Worm (Caenorhabditis elegans) whole organism, mixed stage, embryonic: Measurements from ENCODE around the gene chil-25.
"Not testable (repeated sequence)": the region's sequence is repeated elsewhere in the genome, so short reads cannot be mapped to it uniquely, and the experiment has no call there.

ENCODE experiments used
- M03D4.4 ChIP-seq: sonication (generic microtip); optimal IDR thresholded peaks from 2 replicates; lab custom pipeline; 2017; ENCODE audit warnings: mild to moderate bottlenecking, missing genetic modification characterization, missing compliant biosample characterization
- bed-3 ChIP-seq: fragments of 200-800 bp; sonication (Bioruptor generic); optimal IDR thresholded peaks from 3 replicates; lab custom pipeline; 2018; ENCODE audit warnings: mild to moderate bottlenecking, missing genetic modification characterization, moderate library complexity, missing compliant biosample characterization
- blmp-1 ChIP-seq: fragments of 150-350 bp; optimal IDR thresholded peaks from 2 replicates; lab custom pipeline; 2014; ENCODE audit warnings: missing biosample characterization, missing genetic modification characterization
- ceh-39 ChIP-seq: fragments of 150-350 bp; optimal IDR thresholded peaks from 2 replicates; lab custom pipeline; 2014; ENCODE audit warnings: missing biosample characterization, missing genetic modification characterization
- ceh-43 ChIP-seq: fragments of 200-800 bp; sonication (Bioruptor generic); optimal IDR thresholded peaks from 2 replicates; lab custom pipeline; 2018; ENCODE audit warnings: mild to moderate bottlenecking, missing genetic modification characterization, moderate library complexity, missing compliant biosample characterization
- ceh-83 ChIP-seq: fragments of 200-800 bp; sonication (Bioruptor generic); optimal IDR thresholded peaks from 2 replicates; lab custom pipeline; 2018; ENCODE audit warnings: mild to moderate bottlenecking, missing genetic modification characterization, missing compliant biosample characterization
- ces-1 ChIP-seq: fragments of 150-350 bp; optimal IDR thresholded peaks from 2 replicates; lab custom pipeline; 2014; ENCODE audit warnings: missing biosample characterization, missing genetic modification reagents, missing genetic modification characterization
- cnd-1 ChIP-seq: fragments of 200-800 bp; sonication (Bioruptor generic); optimal IDR thresholded peaks from 2 replicates; lab custom pipeline; 2018; ENCODE audit warnings: mild to moderate bottlenecking, missing genetic modification characterization, missing compliant biosample characterization
- drap-1 ChIP-seq: fragments of 200-800 bp; sonication (Bioruptor generic); optimal IDR thresholded peaks from 3 replicates; lab custom pipeline; 2018; ENCODE audit warnings: mild to moderate bottlenecking, missing genetic modification characterization, missing compliant biosample characterization
- elt-1 ChIP-seq: sonication (generic microtip); optimal IDR thresholded peaks from 2 replicates; lab custom pipeline; 2017; ENCODE audit warnings: missing genetic modification characterization, mild to moderate bottlenecking, missing compliant biosample characterization, antibody characterized with exemption, moderate library complexity, borderline replicate concordance; ENCODE audit not compliant: insufficient read depth
- elt-3 ChIP-seq: fragments of 150-350 bp; optimal IDR thresholded peaks from 2 replicates; lab custom pipeline; 2014; ENCODE audit warnings: missing biosample characterization, missing genetic modification characterization
- flh-1 ChIP-seq: fragments of 200-800 bp; sonication (Bioruptor generic); optimal IDR thresholded peaks from 2 replicates; lab custom pipeline; 2018; ENCODE audit warnings: mild to moderate bottlenecking, missing genetic modification characterization, moderate library complexity, missing compliant biosample characterization
- hlh-1 ChIP-seq: fragments of 150-350 bp; optimal IDR thresholded peaks from 2 replicates; lab custom pipeline; 2014; ENCODE audit warnings: missing biosample characterization, missing genetic modification reagents, missing genetic modification characterization
- lin-13 ChIP-seq: fragments of 150-350 bp; optimal IDR thresholded peaks from 2 replicates; lab custom pipeline; 2014; ENCODE audit warnings: missing biosample characterization, missing genetic modification characterization
- lin-32 ChIP-seq: fragments of 200-800 bp; sonication (Bioruptor generic); optimal IDR thresholded peaks from 2 replicates; lab custom pipeline; 2018; ENCODE audit warnings: mild to moderate bottlenecking, missing genetic modification characterization, missing compliant biosample characterization
- mab-5 ChIP-seq: fragments of 150-350 bp; optimal IDR thresholded peaks from 2 replicates; lab custom pipeline; 2014; ENCODE audit warnings: missing biosample characterization, missing genetic modification characterization
- mep-1 ChIP-seq: fragments of 150-350 bp; optimal IDR thresholded peaks from 2 replicates; lab custom pipeline; 2017; ENCODE audit warnings: missing biosample characterization, missing genetic modification reagents, missing genetic modification characterization, inconsistent platforms
- nhr-12 ChIP-seq: fragments of 150-350 bp; optimal IDR thresholded peaks from 2 replicates; lab custom pipeline; 2014; ENCODE audit warnings: missing biosample characterization, missing genetic modification characterization
- nhr-237 ChIP-seq: fragments of 150-350 bp; optimal IDR thresholded peaks from 2 replicates; lab custom pipeline; 2014; ENCODE audit warnings: missing biosample characterization, missing genetic modification characterization
- nhr-28 ChIP-seq: fragments of 150-350 bp; optimal IDR thresholded peaks from 2 replicates; lab custom pipeline; 2014; ENCODE audit warnings: missing biosample characterization, missing genetic modification characterization
- sem-2 ChIP-seq: fragments of 200-800 bp; sonication (Bioruptor generic); optimal IDR thresholded peaks from 2 replicates; lab custom pipeline; 2018; ENCODE audit warnings: mild to moderate bottlenecking, missing genetic modification characterization, missing compliant biosample characterization
- snpc-4 ChIP-seq: fragments of 150-350 bp; optimal IDR thresholded peaks from 2 replicates; lab custom pipeline; 2014; ENCODE audit warnings: missing biosample characterization, missing genetic modification characterization
- sptf-1 ChIP-seq: sonication (generic microtip); optimal IDR thresholded peaks from 2 replicates; lab custom pipeline; 2017; ENCODE audit warnings: mild to moderate bottlenecking, missing genetic modification characterization, moderate library complexity, missing compliant biosample characterization
- tbx-8 ChIP-seq: fragments of 200-800 bp; sonication (Bioruptor generic); optimal IDR thresholded peaks from 2 replicates; lab custom pipeline; 2018; ENCODE audit warnings: mild to moderate bottlenecking, missing genetic modification characterization, moderate library complexity, missing compliant biosample characterization
- unc-120 ChIP-seq: sonication (generic microtip); optimal IDR thresholded peaks from 2 replicates; lab custom pipeline; 2017; ENCODE audit warnings: missing genetic modification characterization, missing compliant biosample characterization; ENCODE audit not compliant: poor library complexity, severe bottlenecking
- unc-39 ChIP-seq: fragments of 150-350 bp; optimal IDR thresholded peaks from 2 replicates; lab custom pipeline; 2014; ENCODE audit warnings: missing biosample characterization, missing genetic modification characterization
- zip-8 ChIP-seq: fragments of 150-350 bp; optimal IDR thresholded peaks from 2 replicates; lab custom pipeline; 2014; ENCODE audit warnings: missing biosample characterization, missing genetic modification characterization
- ztf-11 ChIP-seq: fragments of 150-350 bp; optimal IDR thresholded peaks from 2 replicates; lab custom pipeline; 2014; ENCODE audit warnings: missing biosample characterization, missing genetic modification characterization

chil-25 gene

DNA sequence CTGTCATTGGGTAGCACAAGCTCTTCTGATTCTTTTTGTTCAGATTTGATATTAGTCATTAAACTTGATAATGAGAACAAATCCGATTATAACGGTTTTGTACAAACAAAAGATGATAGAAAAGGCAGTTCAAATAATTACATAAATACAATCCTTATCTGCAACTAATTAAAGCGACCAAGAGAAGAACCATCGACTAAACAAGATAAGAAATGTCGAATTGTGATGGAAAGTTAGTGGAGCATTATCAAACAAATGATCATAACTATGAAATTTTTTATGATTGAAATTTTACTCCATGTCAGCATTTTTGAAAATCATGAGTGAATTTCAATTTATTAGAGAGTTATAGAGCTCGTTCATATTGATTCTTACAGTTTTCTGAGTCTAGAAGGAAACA is 5.9 kb downstream of the chil-25 start, which contains the start of gene chil-23:
chil-23 (minus strand) TSS at position 198 of the 400 bp plus-strand sequence.
- TF ChIP-seq M03D4.4 (tag; lab: Kevin White, UChicago) = no peak
- no peak for TF ChIP-seq mab-5 (tag; lab: Kevin White, UChicago)
- no peak for TF ChIP-seq lin-13 (tag; lab: Kevin White, UChicago)
- no peak for TF ChIP-seq ces-1 (GFP tag; lab: Kevin White, UChicago)
- no peak for TF ChIP-seq nhr-28 (tag; lab: Kevin White, UChicago)
- TF ChIP-seq unc-39 (tag; lab: Kevin White, UChicago) = no peak
- no peak for TF ChIP-seq ceh-43 (GFP tag; lab: Kevin White, UChicago)
- TF ChIP-seq nhr-237 = no peak
- no peak for TF ChIP-seq elt-1 (tag; lab: Kevin White, UChicago)
- no peak for TF ChIP-seq flh-1 (GFP tag; lab: Kevin White, UChicago)
- no peak for TF ChIP-seq lin-32
- no peak for TF ChIP-seq blmp-1 (tag; lab: Kevin White, UChicago)
- no peak for TF ChIP-seq sem-2 (GFP tag; lab: Kevin White, UChicago)
- TF ChIP-seq mep-1 (tag; lab: Kevin White, UChicago) = no peak
- no peak for TF ChIP-seq cnd-1
- no peak for TF ChIP-seq tbx-8 (GFP tag; lab: Kevin White, UChicago)
- no peak for TF ChIP-seq sptf-1
- no peak for TF ChIP-seq unc-120 (tag; lab: Kevin White, UChicago)

DNA sequence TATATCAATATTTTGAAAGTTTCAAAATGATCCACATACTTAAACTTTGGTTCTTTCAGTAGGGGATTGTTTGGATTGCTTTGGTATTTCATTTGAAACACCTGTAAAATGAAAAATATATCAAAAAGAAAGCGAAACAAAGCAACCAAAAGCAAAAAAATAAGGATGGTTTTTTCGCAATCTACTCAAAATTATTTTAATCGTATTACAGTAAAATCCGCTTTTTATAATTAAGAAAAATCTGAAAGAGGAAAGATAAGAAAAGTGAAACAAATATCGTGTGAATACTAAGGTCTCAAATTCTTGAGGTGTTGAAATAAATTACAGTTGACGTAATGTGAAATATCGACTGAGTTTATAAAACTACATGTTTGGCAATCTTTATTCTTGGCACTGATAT is 8.2 kb downstream of the chil-25 start, which contains the start of gene chil-22:
chil-22 (minus strand) TSS at position 101 of the 400 bp plus-strand sequence.
- no peak for TF ChIP-seq snpc-4 (tag; lab: Kevin White, UChicago)
- TF ChIP-seq cnd-1 = no peak
- no peak for TF ChIP-seq ceh-83 (GFP tag; lab: Kevin White, UChicago)
- TF ChIP-seq lin-32 = no peak
- TF ChIP-seq mep-1 (tag; lab: Kevin White, UChicago) = no peak
- no peak for TF ChIP-seq elt-3 (tag; lab: Kevin White, UChicago)
- TF ChIP-seq sptf-1 = no peak
- TF ChIP-seq zip-8 = no peak
- TF ChIP-seq bed-3 (GFP tag; lab: Kevin White, UChicago) = no peak
- no peak for TF ChIP-seq ceh-43 (GFP tag; lab: Kevin White, UChicago)
- TF ChIP-seq ces-1 (GFP tag; lab: Kevin White, UChicago) = no peak
- TF ChIP-seq unc-39 (tag; lab: Kevin White, UChicago) = no peak

DNA sequence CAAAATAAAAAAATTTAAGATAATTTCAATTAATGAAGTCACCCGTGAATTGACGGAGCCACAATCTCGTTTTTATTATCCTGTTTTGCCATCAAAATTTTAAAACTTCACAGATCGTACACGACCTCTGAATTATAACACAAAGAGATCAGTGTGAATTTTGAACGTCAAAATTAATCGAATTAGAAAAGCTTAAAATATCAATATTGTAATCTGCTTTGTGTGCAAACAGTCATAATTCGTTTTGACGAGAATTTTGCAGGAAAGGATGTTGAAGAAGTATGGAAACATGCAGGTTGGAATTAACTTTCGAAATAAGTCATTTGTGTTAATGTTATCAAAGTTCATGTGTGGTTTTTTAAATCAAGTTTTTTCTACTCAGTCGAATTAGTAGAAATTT is 12.4 kb downstream of the chil-25 start, which contains the start of gene chil-21:
chil-21 (minus strand) TSS at position 101 of the 400 bp plus-strand sequence.
- not testable (repeated sequence) for TF ChIP-seq hlh-1 (tag; lab: Kevin White, UChicago); bed-3 (GFP tag; lab: Kevin White, UChicago); ceh-39

DNA sequence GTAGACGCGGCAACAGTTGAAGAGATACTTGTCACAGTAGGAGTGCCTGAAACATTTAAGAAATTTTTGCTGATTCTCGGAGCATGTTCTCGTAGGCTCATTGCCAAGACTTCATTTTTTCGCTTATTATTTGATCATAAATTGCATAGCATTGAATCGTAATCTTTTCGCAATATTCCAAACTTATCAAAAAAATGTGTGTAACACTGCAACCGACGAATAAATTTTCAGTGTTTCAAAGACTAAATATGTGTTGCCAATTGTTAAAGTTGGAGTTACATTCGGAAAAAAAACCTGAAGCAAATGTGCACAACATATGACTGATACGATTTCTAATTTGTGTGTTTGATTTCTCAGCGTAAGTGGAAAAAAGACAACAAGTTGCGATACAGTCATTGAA is 14.8 kb downstream of the chil-25 start, which contains the start of gene R09D1.14:
R09D1.14 (minus strand) TSS at position 101 of the 400 bp plus-strand sequence.
- not testable (repeated sequence) for TF ChIP-seq blmp-1 (tag; lab: Kevin White, UChicago); ztf-11; nhr-12

- no peak for TF ChIP-seq elt-1 (tag; lab: Kevin White, UChicago)
- no peak for TF ChIP-seq blmp-1 (tag; lab: Kevin White, UChicago)
Measured at ce11 chrII:9454304-9454703, 20.0 kb downstream of the chil-25 start, which contains the start of gene chil-19. Gene chil-19 (minus strand): TSS chrII:9454404.

DNA sequence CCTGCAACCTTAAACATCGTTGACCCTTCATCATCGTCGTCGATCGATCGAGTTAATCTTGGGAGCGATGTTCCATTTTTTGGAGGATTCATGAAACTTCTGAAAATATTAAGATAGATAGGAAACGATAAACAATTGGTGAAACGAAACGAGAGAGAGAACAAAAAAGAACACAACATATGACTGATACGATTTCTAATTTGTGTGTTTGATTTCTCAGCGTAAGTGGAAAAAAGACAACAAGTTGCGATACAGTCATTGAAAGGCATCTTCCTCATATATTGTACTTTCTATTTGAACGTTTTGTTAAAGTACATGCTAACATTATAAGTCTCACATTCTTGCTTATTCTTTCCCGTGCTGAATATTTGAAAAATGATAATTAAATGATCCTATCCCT is 22.1 kb downstream of the chil-25 start, which contains the start of gene R09D1.12:
R09D1.12 (minus strand) TSS at position 101 of the 400 bp plus-strand sequence.
- not testable (repeated sequence) for TF ChIP-seq sptf-1; drap-1 (GFP tag; lab: Kevin White, UChicago); unc-120 (tag; lab: Kevin White, UChicago)
- TF ChIP-seq, all 35 proteins: peak for 0; not testable (repeated sequence) for 35
